Worm (Caenorhabditis elegans): ENCODE data around the gene mam-3.

- no peak for TF ChIP-seq flt-1 (GFP tag; IDR thresholded peaks at IDR 0.05)
- no peak for TF ChIP-seq ref-1 (GFP tag; conservative IDR thresholded peaks at IDR 0.05)
- TF ChIP-seq med-1 (GFP tag; optimal IDR thresholded peaks at IDR 0.05; ENCODE audit: insufficient read depth): no peak
- TF ChIP-seq cog-1 (tag; optimal IDR thresholded peaks at IDR 0.05): no peak
- no peak for TF ChIP-seq tab-1 (GFP tag; IDR thresholded peaks at IDR 0.05)
- TF ChIP-seq ztf-23 (GFP tag; IDR thresholded peaks at IDR 0.05): no peak
- no peak for TF ChIP-seq T22C8.4 (GFP tag; IDR thresholded peaks at IDR 0.05)
- no peak for TF ChIP-seq ztf-29 (GFP tag; IDR thresholded peaks at IDR 0.05)
Observed at ce11 chrIV:13394686-13395085, 50.5 kb downstream of the mam-3 start.
